Fruit fly (Drosophila melanogaster): ENCODE measurements around the gene Ccm3.

Ccm3 gene

DNA sequence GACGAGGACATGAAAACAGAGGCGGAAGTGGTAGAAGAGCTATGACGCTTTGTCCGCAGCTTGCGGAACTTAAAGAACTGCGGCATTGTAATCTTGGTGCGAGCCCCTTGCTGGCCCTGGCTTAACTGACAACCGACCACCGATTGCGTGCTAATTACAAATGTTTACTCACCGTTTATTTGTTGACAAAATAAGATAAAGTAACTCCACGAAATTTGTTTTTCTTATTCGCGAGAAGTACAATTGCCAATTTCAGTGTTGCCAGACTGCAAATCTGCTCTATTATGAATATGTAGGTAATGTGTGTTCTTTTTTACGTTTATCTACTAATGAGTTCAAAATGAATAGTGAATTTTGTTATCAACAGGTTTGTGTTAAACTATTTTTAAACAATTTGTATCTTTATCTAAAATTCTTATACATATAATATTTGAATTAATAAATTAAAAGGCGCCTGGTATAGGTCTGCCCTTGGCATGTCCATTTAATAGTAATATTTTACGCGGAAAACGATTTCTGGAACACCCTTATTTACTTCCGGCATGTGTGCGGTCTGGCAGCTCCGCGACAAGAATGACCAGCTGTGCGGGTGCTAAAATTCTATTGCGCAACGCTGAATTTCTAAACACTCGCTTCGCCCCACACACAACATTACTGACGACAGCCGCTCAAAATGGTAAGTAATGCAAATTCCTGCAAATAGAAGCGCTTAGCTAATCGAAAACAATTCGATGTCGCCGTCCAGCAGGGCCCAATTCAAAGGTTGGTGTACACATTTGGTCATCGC lies 14.9 kb upstream of the Ccm3 start, which contains the start of the genes Atg4b and Hibch (continued):
- TF ChIP-seq CG8359 (GFP tag; optimal IDR thresholded peaks at IDR 0.05; ENCODE audit: borderline replicate concordance) (peak; percentile 52), pan (optimal IDR thresholded peaks at IDR 0.05) (no peak), pan (GFP tag; optimal IDR thresholded peaks at IDR 0.05 in 1 of 2, IDR thresholded peaks at IDR 0.05 in 1 of 2) (peak in 1 of 2 experiments; percentile 83), CG1792 (GFP tag; optimal IDR thresholded peaks at IDR 0.05) (no peak), Nf-YC (tag; optimal IDR thresholded peaks at IDR 0.05) (peak; percentile 87), lilli (GFP tag; optimal IDR thresholded peaks at IDR 0.05) (peak; percentile 74), tin (GFP tag; optimal IDR thresholded peaks at IDR 0.05) (peak; percentile 84), CG8944 (GFP tag; optimal IDR thresholded peaks at IDR 0.05) (peak; percentile 38), Dref (GFP tag; IDR thresholded peaks at IDR 0.05) (peak; percentile 36; the same call in 1 of the 2 replicates), CG10979 (tag; optimal IDR thresholded peaks at IDR 0.05) (peak; percentile 84), CG18619 (GFP tag; optimal IDR thresholded peaks at IDR 0.05) (peak; percentile 87), fd64A (GFP tag; optimal IDR thresholded peaks at IDR 0.05) (no peak), Stat92E (GFP tag; optimal IDR thresholded peaks at IDR 0.05) (peak in 1 of 3 experiments; percentile 57), cato (GFP tag; optimal IDR thresholded peaks at IDR 0.05; ENCODE audit: borderline replicate concordance) (peak; percentile 58), CG14710 (tag; optimal IDR thresholded peaks at IDR 0.05) (peak; percentile 91), CG10543 (GFP tag; optimal IDR thresholded peaks at IDR 0.05) (peak; percentile 96), CG2678 (tag; optimal IDR thresholded peaks at IDR 0.05) (peak; percentile 93), da (GFP tag; optimal IDR thresholded peaks at IDR 0.05) (no peak), CG2116 (GFP tag; optimal IDR thresholded peaks at IDR 0.05) (peak; percentile 69), Camta (GFP tag; optimal IDR thresholded peaks at IDR 0.05) (no peak), wek (GFP tag; optimal IDR thresholded peaks at IDR 0.05) (peak; percentile 79), CG8281 (tag; optimal IDR thresholded peaks at IDR 0.05) (no peak), CG12659 (GFP tag; optimal IDR thresholded peaks at IDR 0.05) (peak; percentile 94), CG14860 (GFP tag; IDR thresholded peaks at IDR 0.05; ENCODE audit: partially characterized antibody) (no peak), CG34224 (GFP tag; IDR thresholded peaks at IDR 0.05; ENCODE audit: partially characterized antibody) (no peak), luna (GFP tag; optimal IDR thresholded peaks at IDR 0.05) (no peak), CG33213 (GFP tag; optimal IDR thresholded peaks at IDR 0.05) (no peak), dmrt11E (tag; optimal IDR thresholded peaks at IDR 0.05) (peak; percentile 78), CG10959 (GFP tag; IDR thresholded peaks at IDR 0.05) (peak; percentile 65), Mad (GFP tag; optimal IDR thresholded peaks at IDR 0.05) (peak; percentile 48), CG30431 (GFP tag; optimal IDR thresholded peaks at IDR 0.05) (peak; percentile 70), CG2202 (tag; optimal IDR thresholded peaks at IDR 0.05) (peak; percentile 48), Dek (tag; optimal IDR thresholded peaks at IDR 0.05) (no peak), maf-S (GFP tag; optimal IDR thresholded peaks at IDR 0.05) (no peak), CG9215 (GFP tag; IDR thresholded peaks at IDR 0.05) (peak; percentile 86), ken (GFP tag; IDR thresholded peaks at IDR 0.05) (peak; percentile 78; the same call in 2 of the 3 replicates), CG15696 (tag; optimal IDR thresholded peaks at IDR 0.05) (peak; percentile 91), run (tag; optimal IDR thresholded peaks at IDR 0.05) (no peak), Lpt (GFP tag; optimal IDR thresholded peaks at IDR 0.05) (no peak), eyg (GFP tag; optimal IDR thresholded peaks at IDR 0.05) (no peak), Vsx1 (GFP tag; optimal IDR thresholded peaks at IDR 0.05) (no peak), CG10209 (GFP tag; optimal IDR thresholded peaks at IDR 0.05) (peak; percentile 85), unpg (GFP tag; optimal IDR thresholded peaks at IDR 0.05) (peak; percentile 80), CG13296 (GFP tag; optimal IDR thresholded peaks at IDR 0.05) (peak; percentile 86), toy (GFP tag; IDR thresholded peaks at IDR 0.05) (peak; percentile 50; the same call in 1 of the 2 replicates), NK7.1 (GFP tag; optimal IDR thresholded peaks at IDR 0.05) (no peak), CG10654 (GFP tag; optimal IDR thresholded peaks at IDR 0.05) (peak; percentile 76), CG17328 (GFP tag; IDR thresholded peaks at IDR 0.05) (no peak; the same call in 1 of the 2 replicates)
